Worm (Caenorhabditis elegans): ENCODE data around the gene Y51H4A.1.

The Y51H4A.1 gene

DNA sequence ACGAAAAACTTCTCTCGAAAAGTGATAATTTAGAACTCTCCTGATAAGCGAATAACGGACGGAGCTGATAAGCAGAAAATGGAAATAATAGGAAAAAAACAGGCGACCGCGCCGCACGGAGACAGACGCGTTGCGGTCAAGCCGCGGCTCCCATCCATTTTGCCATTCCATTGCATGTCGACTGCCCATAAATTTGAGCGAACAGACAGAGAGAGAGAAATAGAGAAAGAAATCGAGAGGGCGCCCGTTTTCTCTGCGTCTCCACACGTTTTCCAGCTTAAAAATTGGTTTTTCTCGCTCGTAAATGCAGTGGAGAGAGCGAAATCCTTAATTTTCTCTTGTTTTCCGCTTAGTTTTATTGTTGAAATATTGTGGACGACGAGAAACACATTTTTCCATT is 24.8 kb upstream of the Y51H4A.1 start (continued):
- TF ChIP-seq jun-1 (tag; optimal IDR thresholded peaks at IDR 0.05) = no peak
- no peak for TF ChIP-seq gei-8 (GFP tag; optimal IDR thresholded peaks at IDR 0.05)
- TF ChIP-seq nhr-6 (tag; optimal IDR thresholded peaks at IDR 0.05) = no peak
- TF ChIP-seq nhr-42 (GFP tag; IDR thresholded peaks at IDR 0.05) = no peak
- no peak for TF ChIP-seq R02D3.7 (tag; optimal IDR thresholded peaks at IDR 0.05)
- TF ChIP-seq lin-13 (GFP tag; optimal IDR thresholded peaks at IDR 0.05) = peak; percentile 9

DNA sequence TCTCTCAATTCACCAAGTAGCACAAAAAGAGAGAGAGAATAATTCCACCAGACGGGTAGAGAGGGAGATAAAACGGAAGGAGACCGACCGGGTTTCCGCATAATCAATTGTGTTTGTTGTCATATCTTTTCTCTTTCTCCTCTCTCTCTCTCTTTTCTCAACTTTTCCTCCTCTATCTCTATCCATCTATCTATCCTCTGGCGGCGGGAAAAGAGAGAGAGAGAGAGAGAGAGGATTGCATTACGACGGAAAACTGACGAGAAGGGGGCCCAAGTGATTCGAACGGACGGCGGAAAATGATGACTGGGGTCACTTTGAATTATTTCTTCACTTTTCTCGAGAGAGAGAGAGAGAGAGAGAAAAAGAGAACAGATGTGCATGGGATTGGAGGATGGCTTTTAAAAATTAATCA is 20.9 kb upstream of the Y51H4A.1 start:
- TF ChIP-seq fos-1 (tag; optimal IDR thresholded peaks at IDR 0.05) = no peak
- peak in 1 of 2 experiments; percentile 69 for TF ChIP-seq lsy-2 (tag; optimal IDR thresholded peaks at IDR 0.05)
- no peak for TF ChIP-seq sdz-12 (GFP tag; optimal IDR thresholded peaks at IDR 0.05)
- peak; percentile 71 for TF ChIP-seq mep-1 (tag; optimal IDR thresholded peaks at IDR 0.05)
- no peak for TF ChIP-seq saeg-2 (GFP tag; IDR thresholded peaks at IDR 0.05)
- no peak for TF ChIP-seq ceh-20 (GFP tag; IDR thresholded peaks at IDR 0.05)
- no peak for TF ChIP-seq zfp-3 (GFP tag; conservative IDR thresholded peaks at IDR 0.05)
- TF ChIP-seq rbr-2 (tag; optimal IDR thresholded peaks at IDR 0.05) = peak; percentile 60
- peak; percentile 40 for TF ChIP-seq mes-2 (tag; optimal IDR thresholded peaks at IDR 0.05; ENCODE audit: poor library complexity, severe bottlenecking)
- peak; percentile 40; the same call in 1 of the 2 replicates for TF ChIP-seq set-16 (GFP tag; IDR thresholded peaks at IDR 0.05)
- no peak for TF ChIP-seq dmd-8 (GFP tag; IDR thresholded peaks at IDR 0.05)
- TF ChIP-seq zag-1 (tag; optimal IDR thresholded peaks at IDR 0.05) = no peak
- peak in 1 of 2 experiments; percentile 68 for TF ChIP-seq hif-1 (tag; optimal IDR thresholded peaks at IDR 0.05)
- peak; percentile 61 for TF ChIP-seq nhr-28 (tag; optimal IDR thresholded peaks at IDR 0.05)
- no peak for TF ChIP-seq nhr-76 (tag; optimal IDR thresholded peaks at IDR 0.05)
- peak; percentile 30 for TF ChIP-seq nhr-25 (tag; optimal IDR thresholded peaks at IDR 0.05; ENCODE audit: borderline replicate concordance, insufficient read depth)
- TF ChIP-seq pqm-1 (tag; optimal IDR thresholded peaks at IDR 0.05) = no peak
- TF ChIP-seq hlh-30 (tag; optimal IDR thresholded peaks at IDR 0.05; ENCODE audit: insufficient read depth) = peak; percentile 50
- TF ChIP-seq ctbp-1 (GFP tag; IDR thresholded peaks at IDR 0.05) = peak; percentile 56; the same call in 1 of the 2 replicates
- no peak for TF ChIP-seq daf-8 (GFP tag; IDR thresholded peaks at IDR 0.05)
- TF ChIP-seq spr-3 (GFP tag; optimal IDR thresholded peaks at IDR 0.05) = no peak
- no peak for TF ChIP-seq F44E2.7 (GFP tag; IDR thresholded peaks at IDR 0.05)
- no peak for TF ChIP-seq hmg-1.1 (GFP tag; IDR thresholded peaks at IDR 0.05)
- peak in 1 of 2 experiments; percentile 97 for TF ChIP-seq unc-62 (GFP tag; optimal IDR thresholded peaks at IDR 0.05 in 1 of 2)
- no peak for TF ChIP-seq unc-62 (tag; optimal IDR thresholded peaks at IDR 0.05)
- no peak for TF ChIP-seq nhr-77 (tag; optimal IDR thresholded peaks at IDR 0.05)
- peak in 1 of 2 experiments; percentile 84 for TF ChIP-seq daf-16 (GFP tag; optimal IDR thresholded peaks at IDR 0.05)
- no peak for TF ChIP-seq daf-16 (tag; optimal IDR thresholded peaks at IDR 0.05)
- peak; percentile 98 for TF ChIP-seq aha-1 (tag)
- TF ChIP-seq mdl-1 (tag; optimal IDR thresholded peaks at IDR 0.05) = peak in 1 of 2 experiments; percentile 26
- TF ChIP-seq egl-43 (GFP tag; IDR thresholded peaks at IDR 0.05) = no peak
- peak; percentile 83 for TF ChIP-seq hlh-11 (tag; optimal IDR thresholded peaks at IDR 0.05)
- no peak for TF ChIP-seq aly-2 (tag; optimal IDR thresholded peaks at IDR 0.05)
- TF ChIP-seq lir-3 (tag; optimal IDR thresholded peaks at IDR 0.05) = no peak
- TF ChIP-seq nhr-42 (GFP tag; IDR thresholded peaks at IDR 0.05) = no peak
- peak; percentile 21 for TF ChIP-seq F37D6.2 (tag; optimal IDR thresholded peaks at IDR 0.05)
- no peak for TF ChIP-seq vab-7 (GFP tag; IDR thresholded peaks at IDR 0.05)
- TF ChIP-seq zfp-2 (tag; optimal IDR thresholded peaks at IDR 0.05) = no peak
- peak; percentile 78 for TF ChIP-seq nhr-11 (tag; optimal IDR thresholded peaks at IDR 0.05)
- no peak for TF ChIP-seq Y105C5A.15 (GFP tag; IDR thresholded peaks at IDR 0.05)
- 0 out of 2 replicates have a peak, but pooled peaks have one; percentile 12 for TF ChIP-seq lin-38 (GFP tag; IDR thresholded peaks at IDR 0.05)
- TF ChIP-seq ceh-82 (tag; optimal IDR thresholded peaks at IDR 0.05) = no peak
- TF ChIP-seq attf-4 (tag; optimal IDR thresholded peaks at IDR 0.05) = no peak

Data from whole organism, L4 larva.